Worm (Caenorhabditis elegans): ENCODE data around the gene C49C8.3.

The C49C8.3 gene

ce11 chrIV:8614680-8615079 lies 29.9 kb upstream of the C49C8.3 start, which contains the start of gene cyp-33E3:
cyp-33E3 (plus strand) TSS chrIV:8614995.
- TF ChIP-seq ces-1 (GFP tag; optimal IDR thresholded peaks at IDR 0.05), result no peak
- no peak for TF ChIP-seq nhr-12 (tag; optimal IDR thresholded peaks at IDR 0.05)
- no peak for TF ChIP-seq ceh-43 (GFP tag; optimal IDR thresholded peaks at IDR 0.05)
- TF ChIP-seq lin-13 (tag; optimal IDR thresholded peaks at IDR 0.05), result no peak
- no peak for TF ChIP-seq sptf-1 (tag; optimal IDR thresholded peaks at IDR 0.05)
- TF ChIP-seq mls-2 (tag; optimal IDR thresholded peaks at IDR 0.05), result no peak
- TF ChIP-seq unc-39 (tag; optimal IDR thresholded peaks at IDR 0.05), result no peak
- no peak for TF ChIP-seq tbx-8 (GFP tag; optimal IDR thresholded peaks at IDR 0.05)
- no peak for TF ChIP-seq M03D4.4 (tag; optimal IDR thresholded peaks at IDR 0.05)
- TF ChIP-seq ham-2 (GFP tag; optimal IDR thresholded peaks at IDR 0.05), result no peak
- TF ChIP-seq nhr-76 (tag; optimal IDR thresholded peaks at IDR 0.05), result no peak
- TF ChIP-seq sem-2 (GFP tag; optimal IDR thresholded peaks at IDR 0.05), result no peak
- no peak for TF ChIP-seq blmp-1 (tag; optimal IDR thresholded peaks at IDR 0.05)
- no peak for TF ChIP-seq elt-1 (tag; optimal IDR thresholded peaks at IDR 0.05; ENCODE audit: borderline replicate concordance, insufficient read depth)
- no peak for TF ChIP-seq lin-32 (GFP tag; optimal IDR thresholded peaks at IDR 0.05)
- TF ChIP-seq cnd-1 (tag; optimal IDR thresholded peaks at IDR 0.05), result no peak
- TF ChIP-seq ceh-39 (tag; optimal IDR thresholded peaks at IDR 0.05), result no peak
- no peak for TF ChIP-seq nhr-2 (tag; optimal IDR thresholded peaks at IDR 0.05)
- no peak for TF ChIP-seq lsy-2 (tag; optimal IDR thresholded peaks at IDR 0.05)

- TF ChIP-seq unc-62 (GFP tag; optimal IDR thresholded peaks at IDR 0.05), result no peak
- TF ChIP-seq ham-2 (GFP tag; optimal IDR thresholded peaks at IDR 0.05), result no peak
- TF ChIP-seq elt-1 (tag; optimal IDR thresholded peaks at IDR 0.05; ENCODE audit: borderline replicate concordance, insufficient read depth), result no peak
- TF ChIP-seq ceh-43 (GFP tag; optimal IDR thresholded peaks at IDR 0.05), result no peak
Observed at ce11 chrIV:8615314-8615713, 29.2 kb upstream of the C49C8.3 start.

ce11 chrIV:8617047-8617446 lies 27.5 kb upstream of the C49C8.3 start, which contains the start of the genes F42A9.7 and F42A9.3:
F42A9.7 (minus strand) TSS chrIV:8617147.
F42A9.3 (plus strand) TSS chrIV:8617260.
- no peak for TF ChIP-seq ceh-43 (GFP tag; optimal IDR thresholded peaks at IDR 0.05)
- no peak for TF ChIP-seq elt-3 (tag; optimal IDR thresholded peaks at IDR 0.05)
- no peak for TF ChIP-seq nhr-12 (tag; optimal IDR thresholded peaks at IDR 0.05)
- TF ChIP-seq blmp-1 (tag; optimal IDR thresholded peaks at IDR 0.05), result no peak
- no peak for TF ChIP-seq ztf-11 (tag; optimal IDR thresholded peaks at IDR 0.05)
- no peak for TF ChIP-seq nhr-76 (tag; optimal IDR thresholded peaks at IDR 0.05)
- TF ChIP-seq nhr-237 (tag; optimal IDR thresholded peaks at IDR 0.05), result no peak
- TF ChIP-seq drap-1 (GFP tag; optimal IDR thresholded peaks at IDR 0.05), result no peak
- TF ChIP-seq bed-3 (GFP tag; optimal IDR thresholded peaks at IDR 0.05), result no peak
- no peak for TF ChIP-seq M03D4.4 (tag; optimal IDR thresholded peaks at IDR 0.05)
- no peak for TF ChIP-seq ces-1 (GFP tag; optimal IDR thresholded peaks at IDR 0.05)
- no peak for TF ChIP-seq zip-8 (tag; optimal IDR thresholded peaks at IDR 0.05)
- no peak for TF ChIP-seq sptf-1 (tag; optimal IDR thresholded peaks at IDR 0.05)
- TF ChIP-seq tbx-8 (GFP tag; optimal IDR thresholded peaks at IDR 0.05), result no peak
- no peak for TF ChIP-seq lsy-2 (tag; optimal IDR thresholded peaks at IDR 0.05)
- no peak for TF ChIP-seq elt-1 (tag; optimal IDR thresholded peaks at IDR 0.05; ENCODE audit: borderline replicate concordance, insufficient read depth)
- no peak for TF ChIP-seq unc-62 (GFP tag; optimal IDR thresholded peaks at IDR 0.05)
- TF ChIP-seq ceh-39 (tag; optimal IDR thresholded peaks at IDR 0.05), result no peak

DNA sequence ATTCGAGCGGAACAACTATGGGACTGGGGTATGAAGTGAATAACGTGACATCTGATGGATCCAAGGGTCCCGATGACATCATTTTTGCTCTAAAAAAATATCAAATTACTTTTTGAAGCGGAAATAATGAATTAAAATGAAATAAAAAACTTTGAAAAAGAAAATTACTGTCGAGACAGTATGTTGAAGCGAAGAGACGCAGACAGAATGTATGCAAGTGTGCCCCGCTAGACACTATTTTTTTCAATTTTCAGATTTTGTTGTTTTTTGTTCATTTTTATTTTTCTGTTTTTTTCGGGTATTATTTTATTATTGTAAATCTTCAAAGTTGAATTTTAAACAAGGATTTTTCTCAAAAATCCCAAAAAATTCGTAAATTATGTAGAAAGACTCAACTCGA lies 25.8 kb upstream of the C49C8.3 start, which contains the start of gene F42A9.8:
TSS of gene F42A9.8 (minus strand) at position 88 of the 400 bp plus-strand sequence.
- TF ChIP-seq blmp-1 (tag; optimal IDR thresholded peaks at IDR 0.05), result no peak
- TF ChIP-seq mep-1 (tag; optimal IDR thresholded peaks at IDR 0.05), result peak; percentile 55

- TF ChIP-seq mep-1 (tag; optimal IDR thresholded peaks at IDR 0.05), result peak; percentile 34
- peak; percentile 49 for TF ChIP-seq ces-1 (GFP tag; optimal IDR thresholded peaks at IDR 0.05)
- peak; percentile 17 for TF ChIP-seq ceh-39 (tag; optimal IDR thresholded peaks at IDR 0.05)
- TF ChIP-seq nhr-12 (tag; optimal IDR thresholded peaks at IDR 0.05), result no peak
- peak; percentile 46 for TF ChIP-seq pha-4 (tag; optimal IDR thresholded peaks at IDR 0.05)
Observed at ce11 chrIV:8620102-8620733, 24.3 kb upstream of the C49C8.3 start, which contains the start of gene lin-49. lin-49 (plus strand) TSS chrIV:8620683.

- TF ChIP-seq lsy-2 (tag; optimal IDR thresholded peaks at IDR 0.05) (no peak), flh-1 (GFP tag; optimal IDR thresholded peaks at IDR 0.05) (no peak), pha-4 (tag; optimal IDR thresholded peaks at IDR 0.05) (no peak), cnd-1 (tag; optimal IDR thresholded peaks at IDR 0.05) (no peak), hlh-1 (tag; optimal IDR thresholded peaks at IDR 0.05) (no peak), ztf-11 (tag; optimal IDR thresholded peaks at IDR 0.05) (no peak), elt-1 (tag; optimal IDR thresholded peaks at IDR 0.05; ENCODE audit: borderline replicate concordance, insufficient read depth) (no peak)
Observed at ce11 chrIV:8625730-8626129, 18.8 kb upstream of the C49C8.3 start.

Data from whole organism, mixed stage, embryonic.